Fruit fly (Drosophila melanogaster) whole organism, pupa: Measurements from ENCODE around the gene CG15021.

Experiments
- CG12605 ChIP-seq: fragments of 200-800 bp; sonication (Bioruptor generic); IDR thresholded peaks from 2 replicates; pipeline ENCODE4 v1.3.6; 2022; ENCODE audit warnings: missing biosample characterization, missing genetic modification characterization
- CG14655 ChIP-seq: fragments of 200-800 bp; sonication (Bioruptor generic); optimal IDR thresholded peaks from 3 replicates; lab custom pipeline; 2017; ENCODE audit warnings: mild to moderate bottlenecking, missing biosample characterization, missing genetic modification reagents, missing genetic modification characterization
- CG15710 ChIP-seq: fragments of 200-800 bp; sonication (Bioruptor generic); optimal IDR thresholded peaks from 2 replicates; lab custom pipeline; 2018; ENCODE audit warnings: missing biosample characterization, mild to moderate bottlenecking, missing genetic modification characterization, moderate library complexity
- CG17806 ChIP-seq: fragments of 200-800 bp; sonication (Bioruptor generic); optimal IDR thresholded peaks from 2 replicates; lab custom pipeline; 2018; ENCODE audit warnings: missing biosample characterization, mild to moderate bottlenecking, missing genetic modification characterization, moderate library complexity
- CG34367 ChIP-seq: fragments of 200-800 bp; sonication (Bioruptor generic); optimal IDR thresholded peaks from 2 replicates; lab custom pipeline; 2018; ENCODE audit warnings: missing biosample characterization, mild to moderate bottlenecking, missing genetic modification characterization
- CG4496 ChIP-seq: fragments of 200-800 bp; sonication (Bioruptor generic); IDR thresholded peaks from 3 replicates; pipeline ENCODE4 v1.3.6; 2022; ENCODE audit warnings: missing biosample characterization, missing genetic modification characterization
- CG8159 ChIP-seq: fragments of 200-800 bp; sonication (Bioruptor generic); optimal IDR thresholded peaks from 3 replicates; lab custom pipeline; 2018; ENCODE audit warnings: missing biosample characterization, mild to moderate bottlenecking, missing genetic modification characterization, moderate library complexity
- CG8301 ChIP-seq: fragments of 200-800 bp; sonication (Bioruptor generic); optimal IDR thresholded peaks from 2 replicates; lab custom pipeline; 2018; ENCODE audit warnings: missing biosample characterization, mild to moderate bottlenecking, missing genetic modification characterization
- EcR ChIP-seq: fragments of 200-800 bp; sonication (Bioruptor generic); optimal IDR thresholded peaks from 3 replicates; lab custom pipeline; 2019; ENCODE audit warnings: missing biosample characterization, missing genetic modification characterization, mild to moderate bottlenecking, moderate library complexity, missing genetic modification reagents
- Pif1A ChIP-seq: fragments of 200-800 bp; sonication (Bioruptor generic); optimal IDR thresholded peaks from 3 replicates; lab custom pipeline; 2016; ENCODE audit warnings: missing biosample characterization, missing genetic modification characterization
- gl ChIP-seq: fragments of 200-800 bp; sonication (Bioruptor generic); optimal IDR thresholded peaks from 2 replicates; lab custom pipeline; 2018; ENCODE audit warnings: missing biosample characterization, mild to moderate bottlenecking, missing genetic modification characterization

dm6 chr3L:4472768-4473167, 36.2 kb downstream of the CG15021 start, which contains the start of gene CG11349:
- TF ChIP-seq CG14655 (no peak), CG17806 (tag; lab: Kevin White, UChicago) (no peak), CG15710 (tag; lab: Kevin White, UChicago) (no peak), CG4496 (GFP tag; lab: Robert Waterston, UW) (no peak), CG34367 (tag; lab: Kevin White, UChicago) (no peak), CG12605 (GFP tag; lab: Robert Waterston, UW) (no peak), EcR (GFP tag; lab: Kevin White, UChicago) (no peak), gl (tag; lab: Kevin White, UChicago) (no peak), CG8159 (no peak), CG8301 (tag; lab: Kevin White, UChicago) (no peak), Pif1A (GFP tag; lab: Kevin White, UChicago) (no peak)
